Fruit fly (Drosophila melanogaster): Measurements from ENCODE around the gene CG9813.

DNA sequence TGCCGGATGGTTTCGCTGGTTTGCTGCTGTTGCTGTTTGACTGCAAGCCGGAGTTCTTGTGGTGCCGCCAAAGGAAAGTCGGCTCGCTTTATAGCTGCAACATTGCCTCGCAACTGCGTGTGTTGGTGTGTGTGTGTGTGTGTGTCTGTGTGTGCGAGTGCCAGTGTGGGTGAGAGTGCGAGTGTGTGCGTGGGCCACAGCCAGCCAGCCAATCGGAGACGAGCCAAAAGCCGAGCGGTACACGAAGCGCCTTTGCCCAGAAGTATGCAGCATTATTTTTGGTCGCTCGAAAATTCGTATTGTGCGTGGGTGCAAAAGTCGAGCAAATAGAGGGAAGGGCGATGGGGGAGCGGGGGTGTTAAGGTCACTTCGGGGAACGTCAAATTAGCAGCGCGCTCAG is 15.6 kb upstream of the CG9813 start, which contains the start of gene CCHa2:
- TF ChIP-seq Mio (GFP tag; optimal IDR thresholded peaks at IDR 0.05) (no peak), Hr83 (GFP tag; optimal IDR thresholded peaks at IDR 0.05; ENCODE audit: poor library complexity, severe bottlenecking) (no peak), Dif (GFP tag; optimal IDR thresholded peaks at IDR 0.05; ENCODE audit: partially characterized antibody) (no peak), lola (GFP tag; optimal IDR thresholded peaks at IDR 0.05) (no peak), CG32264 (GFP tag; optimal IDR thresholded peaks at IDR 0.05) (no peak), HLH106 (tag; optimal IDR thresholded peaks at IDR 0.05) (no peak), psq (GFP tag; optimal IDR thresholded peaks at IDR 0.05) (no peak), h (GFP tag; optimal IDR thresholded peaks at IDR 0.05) (no peak), tai (GFP tag; optimal IDR thresholded peaks at IDR 0.05) (no peak), Sp1 (GFP tag; optimal IDR thresholded peaks at IDR 0.05) (no peak), sv (GFP tag; optimal IDR thresholded peaks at IDR 0.05) (no peak)

Data from whole organism, wandering third instar larva.